Fruit fly (Drosophila melanogaster) Kc167 (cell line): ENCODE data around the gene CG8997.

Experiments used
- Myc ChIP-seq: fragments of >200 bp; optimal IDR thresholded peaks from 2 replicates; lab custom pipeline; 2017; ENCODE audit warnings: missing external identifiers
- Sin3A ChIP-seq: fragments of >200 bp; optimal IDR thresholded peaks from 2 replicates; lab custom pipeline; 2018; ENCODE audit warnings: missing external identifiers
- h ChIP-seq: fragments of >200 bp; optimal IDR thresholded peaks from 3 replicates; lab custom pipeline; 2018; ENCODE audit warnings: missing external identifiers
- insv ChIP-seq: fragments of >200 bp; optimal IDR thresholded peaks from 3 replicates; lab custom pipeline; 2018; ENCODE audit warnings: missing external identifiers
- ttk ChIP-seq: sonication (Bioruptor generic); optimal IDR thresholded peaks from 2 replicates; lab custom pipeline; 2017; ENCODE audit warnings: missing external identifiers

dm6 chr2L:13839744-13840151 is 5.4 kb downstream of the CG8997 start:
- TF ChIP-seq insv (lab: Kevin White, UChicago) (no peak), h (no peak), Sin3A (lab: Kevin White, UChicago) (no peak), Myc (lab: Kevin White, UChicago) (no peak), ttk (lab: Kevin White, UChicago) (no peak)
